Fruit fly (Drosophila melanogaster) whole organism, embryonic: ENCODE data around the gene CG10725.

Experiments used
- CG12236 ChIP-seq: fragments of 200-800 bp; sonication (Bioruptor generic); optimal IDR thresholded peaks from 2 replicates; lab custom pipeline; 2016; ENCODE audit warnings: missing biosample characterization, missing genetic modification characterization
- CG5245 ChIP-seq: fragments of 200-800 bp; sonication (Bioruptor generic); optimal IDR thresholded peaks from 3 replicates; lab custom pipeline; 2016; ENCODE audit warnings: missing biosample characterization, missing genetic modification characterization
- CG9876 ChIP-seq: fragments of 200-800 bp; sonication (Bioruptor generic); optimal IDR thresholded peaks from 2 replicates; lab custom pipeline; 2016; ENCODE audit warnings: missing biosample characterization, missing genetic modification characterization
- Hr39 ChIP-seq: fragments of >200 bp; optimal IDR thresholded peaks from 2 replicates; lab custom pipeline; 2017
- Med ChIP-seq: fragments of 200-800 bp; sonication (Bioruptor generic); peaks from one replicate; lab custom pipeline; 2016; ENCODE audit warnings: missing biosample characterization, missing genetic modification characterization, mild to moderate bottlenecking, inconsistent platforms, moderate library complexity
- abd-A ChIP-seq: fragments of 200-800 bp; sonication (Bioruptor generic); optimal IDR thresholded peaks from 3 replicates; lab custom pipeline; 2019; ENCODE audit warnings: missing biosample characterization, mild to moderate bottlenecking, missing genetic modification characterization, moderate library complexity
- exex ChIP-seq: fragments of 200-800 bp; sonication (Bioruptor generic); optimal IDR thresholded peaks from 4 replicates; lab custom pipeline; 2018; ENCODE audit warnings: missing biosample characterization, mild to moderate bottlenecking, missing genetic modification characterization, moderate library complexity
- her ChIP-seq: fragments of 200-800 bp; sonication (Bioruptor generic); optimal IDR thresholded peaks from 2 replicates; lab custom pipeline; 2016; ENCODE audit warnings: missing biosample characterization, missing genetic modification characterization
- hkb ChIP-seq, 2 experiments: fragments of 200-800 bp in 1 of 2; fragments of >200 bp in 1 of 2; sonication (Bioruptor generic) in 1 of 2; IDR thresholded peaks in 1 of 2; optimal IDR thresholded peaks in 1 of 2; 2 replicates each; pipeline versions ENCODE4 v1.3.6 to Lab custom; 2017 to 2022; ENCODE audit warnings: missing biosample characterization in 1 of 2, missing genetic modification characterization in 1 of 2
- nom ChIP-seq: fragments of 200-800 bp; sonication (Bioruptor generic); optimal IDR thresholded peaks from 2 replicates; lab custom pipeline; 2017; ENCODE audit warnings: missing biosample characterization, missing genetic modification characterization, mild to moderate bottlenecking, moderate library complexity, missing genetic modification reagents
- tio ChIP-seq: fragments of 200-800 bp; sonication (Bioruptor generic); optimal IDR thresholded peaks from 2 replicates; lab custom pipeline; 2017; ENCODE audit warnings: missing biosample characterization, missing genetic modification characterization, inconsistent platforms
- tx ChIP-seq: fragments of 200-800 bp; sonication (Bioruptor generic); optimal IDR thresholded peaks from 2 replicates; lab custom pipeline; 2016; ENCODE audit warnings: missing biosample characterization, missing genetic modification characterization

dm6 chr3L:13426573-13426972 is 11.2 kb upstream of the CG10725 start, which contains the start of gene CG14105:
- TF ChIP-seq hkb (optimal IDR thresholded peaks at IDR 0.05; lab: Kevin White, UChicago) (no peak), hkb (GFP tag; IDR thresholded peaks at IDR 0.05; lab: Robert Waterston, UW) (no peak), nom (GFP tag; lab: Kevin White, UChicago) (no peak), Hr39 (lab: Kevin White, UChicago) (no peak), CG12236 (GFP tag; lab: Kevin White, UChicago) (no peak), tio (GFP tag; lab: Kevin White, UChicago) (no peak), CG9876 (no peak), tx (GFP tag; lab: Kevin White, UChicago) (no peak), CG5245 (no peak), Med (GFP tag; lab: Kevin White, UChicago) (no peak), her (no peak), abd-A (tag; lab: Kevin White, UChicago) (no peak), exex (no peak)
